Worm (Caenorhabditis elegans): ENCODE data around the gene cdk-4.

- TF ChIP-seq R02D3.7 (tag; optimal IDR thresholded peaks at IDR 0.05) (no peak), unc-62 (GFP tag; optimal IDR thresholded peaks at IDR 0.05 in 1 of 2) (no peak), unc-62 (tag; optimal IDR thresholded peaks at IDR 0.05) (no peak), nhr-25 (tag; optimal IDR thresholded peaks at IDR 0.05; ENCODE audit: borderline replicate concordance, insufficient read depth) (no peak), mdl-1 (tag; optimal IDR thresholded peaks at IDR 0.05) (no peak), ZK546.5 (tag; optimal IDR thresholded peaks at IDR 0.05) (no peak), madf-5 (GFP tag; IDR thresholded peaks at IDR 0.05) (no peak), rbr-2 (tag; optimal IDR thresholded peaks at IDR 0.05) (no peak)
These were observed 23.5 kb upstream of the cdk-4 start, which contains the start of gene cah-4 for ce11 chrX:13542236-13542635.

All from whole organism, L4 larva.